Worm (Caenorhabditis elegans): ENCODE measurements around the gene dim-1.

The dim-1 gene

ce11 chrX:8019665-8020064 is 38.4 kb downstream of the dim-1 start (continued):
- TF ChIP-seq nhr-71 (tag; optimal IDR thresholded peaks at IDR 0.05) (peak; percentile 96), lsy-2 (tag; optimal IDR thresholded peaks at IDR 0.05) (peak; percentile 63 to 83), mef-2 (tag; optimal IDR thresholded peaks at IDR 0.05) (peak; percentile 58), nhr-90 (tag; optimal IDR thresholded peaks at IDR 0.05; ENCODE audit: poor library complexity) (peak; percentile 72), elt-2 (tag; optimal IDR thresholded peaks at IDR 0.05) (peak; percentile 62), zip-4 (GFP tag; optimal IDR thresholded peaks at IDR 0.05) (peak; percentile 43), nhr-237 (tag; optimal IDR thresholded peaks at IDR 0.05) (no peak), C04F5.9 (tag; optimal IDR thresholded peaks at IDR 0.05) (no peak), fos-1 (tag; optimal IDR thresholded peaks at IDR 0.05) (peak; percentile 61), nhr-19 (GFP tag; conservative IDR thresholded peaks at IDR 0.05) (peak; percentile 84), nhr-28 (tag; optimal IDR thresholded peaks at IDR 0.05) (no peak), pqm-1 (tag; optimal IDR thresholded peaks at IDR 0.05) (no peak), jun-1 (tag; optimal IDR thresholded peaks at IDR 0.05) (peak; percentile 80), unc-130 (tag; optimal IDR thresholded peaks at IDR 0.05) (peak; percentile 96), unc-98 (GFP tag; IDR thresholded peaks at IDR 0.05) (no peak), efl-1 (optimal IDR thresholded peaks at IDR 0.05) (peak; percentile 45 to 60), efl-1 (GFP tag; optimal IDR thresholded peaks at IDR 0.05 in 1 of 2) (peak in 1 of 2 experiments; percentile 43), ets-5 (GFP tag; IDR thresholded peaks at IDR 0.05) (no peak), blmp-1 (tag; optimal IDR thresholded peaks at IDR 0.05) (peak; percentile 93), fkh-10 (GFP tag; optimal IDR thresholded peaks at IDR 0.05) (peak; percentile 83), mab-9 (GFP tag; IDR thresholded peaks at IDR 0.05) (peak; percentile 63), ceh-90 (tag; optimal IDR thresholded peaks at IDR 0.05) (no peak), isw-1 (GFP tag; IDR thresholded peaks at IDR 0.05) (peak; percentile 31; the same call in 1 of the 2 replicates), swsn-7 (tag; optimal IDR thresholded peaks at IDR 0.05) (peak; percentile 87), sup-37 (GFP tag; optimal IDR thresholded peaks at IDR 0.05) (peak; percentile 61), egl-13 (tag; optimal IDR thresholded peaks at IDR 0.05) (peak; percentile 76), rnt-1 (tag; optimal IDR thresholded peaks at IDR 0.05) (peak; percentile 93), ztf-11 (tag; optimal IDR thresholded peaks at IDR 0.05) (peak in 1 of 2 experiments; percentile 33), alr-1 (tag; optimal IDR thresholded peaks at IDR 0.05; ENCODE audit: borderline replicate concordance) (no peak), snpc-4 (tag; optimal IDR thresholded peaks at IDR 0.05) (peak; percentile 11), mep-1 (tag; optimal IDR thresholded peaks at IDR 0.05) (peak; percentile 89), sptf-1 (tag; optimal IDR thresholded peaks at IDR 0.05) (no peak), unc-62 (GFP tag; optimal IDR thresholded peaks at IDR 0.05) (no peak), hpl-2 (GFP tag; optimal IDR thresholded peaks at IDR 0.05) (no peak), nhr-77 (tag; optimal IDR thresholded peaks at IDR 0.05) (no peak), aly-2 (tag; optimal IDR thresholded peaks at IDR 0.05) (no peak), ceh-63 (GFP tag; optimal IDR thresholded peaks at IDR 0.05) (peak; percentile 47), ama-1 (optimal IDR thresholded peaks at IDR 0.05) (no peak)

- TF ChIP-seq ces-1 (GFP tag; optimal IDR thresholded peaks at IDR 0.05) (no peak), ceh-63 (GFP tag; optimal IDR thresholded peaks at IDR 0.05) (no peak), nhr-47 (tag; optimal IDR thresholded peaks at IDR 0.05) (peak; percentile 9), mep-1 (tag; optimal IDR thresholded peaks at IDR 0.05) (no peak), zag-1 (tag; optimal IDR thresholded peaks at IDR 0.05) (no peak), mab-9 (GFP tag; IDR thresholded peaks at IDR 0.05) (no peak), isw-1 (GFP tag; IDR thresholded peaks at IDR 0.05) (no peak), mdl-1 (tag; optimal IDR thresholded peaks at IDR 0.05) (peak in 1 of 2 experiments; percentile 74), nhr-76 (tag; optimal IDR thresholded peaks at IDR 0.05) (no peak), pag-3 (tag; optimal IDR thresholded peaks at IDR 0.05; ENCODE audit: borderline replicate concordance, insufficient read depth) (peak; percentile 51), nhr-11 (tag; optimal IDR thresholded peaks at IDR 0.05) (no peak), aly-2 (tag; optimal IDR thresholded peaks at IDR 0.05) (no peak), snpc-4 (tag; optimal IDR thresholded peaks at IDR 0.05) (no peak), nhr-28 (tag; optimal IDR thresholded peaks at IDR 0.05) (no peak), fkh-8 (tag; optimal IDR thresholded peaks at IDR 0.05) (no peak), tlp-1 (tag; optimal IDR thresholded peaks at IDR 0.05) (no peak), xbp-1 (tag; optimal IDR thresholded peaks at IDR 0.05) (no peak), sup-37 (GFP tag; optimal IDR thresholded peaks at IDR 0.05) (no peak), hlh-17 (GFP tag; optimal IDR thresholded peaks at IDR 0.05; ENCODE audit: borderline replicate concordance) (no peak), efl-3 (GFP tag; optimal IDR thresholded peaks at IDR 0.05) (no peak), nhr-90 (tag; optimal IDR thresholded peaks at IDR 0.05; ENCODE audit: poor library complexity) (peak; percentile 20), pax-3 (tag; optimal IDR thresholded peaks at IDR 0.05) (no peak), ceh-88 (GFP tag; IDR thresholded peaks at IDR 0.05) (no peak), fkh-10 (GFP tag; optimal IDR thresholded peaks at IDR 0.05) (no peak), sox-4 (tag; optimal IDR thresholded peaks at IDR 0.05) (no peak)
Measured at ce11 chrX:8018441-8018840, 39.6 kb downstream of the dim-1 start.

Data from whole organism, L1 larva.